Worm (Caenorhabditis elegans) whole organism, young adult: ENCODE results near the gene srw-54.
A peak's percentile ranks its signal among the peaks of the same experiment; 100 is the strongest.

Source experiments
- B0336.3 ChIP-seq: fragments of 200-800 bp; sonication (Bioruptor generic); IDR thresholded peaks from 2 replicates; pipeline ENCODE4 v1.3.6; 2022; ENCODE audit warnings: missing genetic modification characterization, missing compliant biosample characterization
- C17E4.6 ChIP-seq: fragments of 200-800 bp; sonication (Bioruptor generic); IDR thresholded peaks from 2 replicates; pipeline ENCODE4 v1.3.6; 2022; ENCODE audit warnings: missing genetic modification reagents, missing genetic modification characterization, missing compliant biosample characterization
- F55B11.4 ChIP-seq: sonication (generic microtip); optimal IDR thresholded peaks from 2 replicates; lab custom pipeline; 2016; ENCODE audit warnings: missing compliant biosample characterization, missing genetic modification characterization, borderline replicate concordance; ENCODE audit not compliant: insufficient read depth
- K11D2.4 ChIP-seq: fragments of 200-800 bp; sonication (Bioruptor generic); IDR thresholded peaks from 2 replicates; pipeline ENCODE4 v1.3.6; 2022; ENCODE audit warnings: missing genetic modification reagents, missing genetic modification characterization, missing compliant biosample characterization
- Y56A3A.18 ChIP-seq: fragments of 200-800 bp; sonication (Bioruptor generic); IDR thresholded peaks from 2 replicates; pipeline ENCODE4 v1.3.6; 2022; ENCODE audit warnings: missing genetic modification reagents, missing genetic modification characterization, missing compliant biosample characterization
- Y67H2A.10 ChIP-seq: fragments of 200-800 bp; sonication (Bioruptor generic); conservative IDR thresholded peaks from 2 replicates; pipeline ENCODE4 v1.3.6; 2022; ENCODE audit warnings: missing genetic modification reagents, missing genetic modification characterization, missing compliant biosample characterization
- akir-1 ChIP-seq: fragments of 200-800 bp; sonication (Bioruptor generic); optimal IDR thresholded peaks from 2 replicates; lab custom pipeline; 2018; ENCODE audit warnings: mild to moderate bottlenecking, missing genetic modification characterization, moderate library complexity, missing compliant biosample characterization
- atf-7 ChIP-seq: sonication (generic microtip); optimal IDR thresholded peaks from 2 replicates; lab custom pipeline; 2017; ENCODE audit warnings: mild to moderate bottlenecking, missing genetic modification characterization, missing compliant biosample characterization
- athp-1 ChIP-seq: sonication (generic microtip); optimal IDR thresholded peaks from 2 replicates; lab custom pipeline; 2017; ENCODE audit warnings: mild to moderate bottlenecking, missing genetic modification characterization, missing compliant biosample characterization
- attf-3 ChIP-seq: fragments of 200-800 bp; sonication (Bioruptor generic); conservative IDR thresholded peaks from 2 replicates; pipeline ENCODE4 v1.3.6; 2022; ENCODE audit warnings: missing genetic modification reagents, missing genetic modification characterization, missing compliant biosample characterization
- attf-5 ChIP-seq: fragments of 200-800 bp; sonication (Bioruptor generic); optimal IDR thresholded peaks from 2 replicates; lab custom pipeline; 2018; ENCODE audit warnings: mild to moderate bottlenecking, missing genetic modification characterization, missing compliant biosample characterization
- ceh-100 ChIP-seq: fragments of 200-800 bp; sonication (Bioruptor generic); IDR thresholded peaks from 2 replicates; pipeline ENCODE4 v1.3.6; 2022; ENCODE audit warnings: missing genetic modification reagents, missing genetic modification characterization, missing compliant biosample characterization
- ceh-40 ChIP-seq: fragments of 200-800 bp; sonication (Bioruptor generic); IDR thresholded peaks from 2 replicates; pipeline ENCODE4 v1.3.6; 2022; ENCODE audit warnings: missing genetic modification characterization, missing compliant biosample characterization
- ceh-79 ChIP-seq: sonication (generic microtip); optimal IDR thresholded peaks from 2 replicates; lab custom pipeline; 2017; ENCODE audit warnings: mild to moderate bottlenecking, missing genetic modification characterization, missing compliant biosample characterization
- die-1 ChIP-seq: sonication (generic microtip); optimal IDR thresholded peaks from 2 replicates; lab custom pipeline; 2016; ENCODE audit warnings: missing genotype, mild to moderate bottlenecking, missing genetic modification characterization, missing compliant biosample characterization
- dpl-1 ChIP-seq: fragments of 150-350 bp; optimal IDR thresholded peaks from 2 replicates; lab custom pipeline; 2014; ENCODE audit warnings: missing biosample characterization, missing genetic modification reagents, missing genetic modification characterization
- efl-1 ChIP-seq: fragments of 150-350 bp; optimal IDR thresholded peaks from 2 replicates; lab custom pipeline; 2014; ENCODE audit warnings: missing biosample characterization, missing genetic modification reagents, missing genetic modification characterization
- egl-18 ChIP-seq: fragments of 200-800 bp; sonication (Bioruptor generic); IDR thresholded peaks from 2 replicates; pipeline ENCODE4 v1.3.6; 2022; ENCODE audit warnings: missing genetic modification reagents, missing genetic modification characterization, missing compliant biosample characterization
- hlh-26 ChIP-seq: fragments of 200-800 bp; sonication (Bioruptor generic); conservative IDR thresholded peaks from 2 replicates; pipeline ENCODE4 v1.3.6; 2022; ENCODE audit warnings: missing genetic modification reagents, missing genetic modification characterization, missing compliant biosample characterization
- hrde-1 ChIP-seq: sonication (generic microtip); optimal IDR thresholded peaks from 2 replicates; lab custom pipeline; 2016; ENCODE audit warnings: missing genetic modification characterization, mild to moderate bottlenecking, missing compliant biosample characterization, moderate library complexity, missing genotype, missing genetic modification reagents, borderline replicate concordance
- let-607 ChIP-seq, 2 experiments: fragments of 200-800 bp in 1 of 2; sonication (Bioruptor generic) in 1 of 2; sonication (generic microtip) in 1 of 2; optimal IDR thresholded peaks; 2 replicates each; lab custom pipeline; 2016 to 2018; ENCODE audit warnings: mild to moderate bottlenecking in 2 of 2, missing compliant biosample characterization in 2 of 2, missing genetic modification characterization in 2 of 2, moderate library complexity in 2 of 2, missing genotype in 1 of 2
- lir-1 ChIP-seq: fragments of 200-800 bp; sonication (Bioruptor generic); conservative IDR thresholded peaks from 2 replicates; pipeline ENCODE4 v1.3.6; 2022; ENCODE audit warnings: missing genetic modification reagents, missing genetic modification characterization, missing compliant biosample characterization
- madf-8 ChIP-seq: fragments of 200-800 bp; sonication (Bioruptor generic); conservative IDR thresholded peaks from 2 replicates; pipeline ENCODE4 v1.3.6; 2022; ENCODE audit warnings: missing genetic modification reagents, missing genetic modification characterization, missing compliant biosample characterization
- mel-28 ChIP-seq: sonication (generic microtip); optimal IDR thresholded peaks from 2 replicates; lab custom pipeline; 2016; ENCODE audit warnings: borderline replicate concordance, mild to moderate bottlenecking, missing genetic modification characterization, missing compliant biosample characterization
- nfya-1 ChIP-seq: sonication (generic microtip); optimal IDR thresholded peaks from 2 replicates; lab custom pipeline; 2017; ENCODE audit warnings: antibody characterized with exemption, missing compliant biosample characterization, missing genetic modification characterization, borderline replicate concordance; ENCODE audit not compliant: insufficient read depth
- nhr-120 ChIP-seq: fragments of 200-800 bp; sonication (Bioruptor generic); IDR thresholded peaks from 2 replicates; pipeline ENCODE4 v1.3.6; 2022; ENCODE audit warnings: missing genetic modification characterization, missing compliant biosample characterization
- pbrm-1 ChIP-seq: fragments of 200-800 bp; sonication (Bioruptor generic); IDR thresholded peaks from 2 replicates; pipeline ENCODE4 v1.3.6; 2022; ENCODE audit warnings: missing genetic modification reagents, missing genetic modification characterization, missing compliant biosample characterization
- rcor-1 ChIP-seq: fragments of 200-800 bp; sonication (Bioruptor generic); IDR thresholded peaks from 2 replicates; pipeline ENCODE4 v1.3.6; 2022; ENCODE audit warnings: missing genetic modification reagents, missing genetic modification characterization, missing compliant biosample characterization
- repo-1 ChIP-seq: sonication (generic microtip); optimal IDR thresholded peaks from 2 replicates; lab custom pipeline; 2017; ENCODE audit warnings: mild to moderate bottlenecking, missing genetic modification characterization, missing compliant biosample characterization
- sdz-38 ChIP-seq: sonication (generic microtip); optimal IDR thresholded peaks from 2 replicates; lab custom pipeline; 2016; ENCODE audit warnings: missing genotype, missing genetic modification characterization, missing compliant biosample characterization
- snpc-4 ChIP-seq, 5 experiments: fragments of 150-350 bp in 1 of 5; sonication (generic microtip) in 4 of 5; optimal IDR thresholded peaks; 2 replicates each; lab custom pipeline; 2014 to 2018; ENCODE audit warnings: missing genetic modification characterization in 5 of 5, missing biosample characterization in 3 of 5, antibody characterized with exemption in 2 of 5, mild to moderate bottlenecking in 2 of 5, missing compliant biosample characterization in 2 of 5, missing genotype in 2 of 5, moderate library complexity in 2 of 5, missing genetic modification reagents in 1 of 5
- zfh-2 ChIP-seq: fragments of 200-800 bp; sonication (Bioruptor generic); conservative IDR thresholded peaks from 2 replicates; pipeline ENCODE4 v1.3.6; 2022; ENCODE audit warnings: missing genetic modification reagents, missing genetic modification characterization, missing compliant biosample characterization
- ztf-25 ChIP-seq: fragments of 200-800 bp; sonication (Bioruptor generic); IDR thresholded peaks from 2 replicates; pipeline ENCODE4 v1.3.6; 2022; ENCODE audit warnings: missing genetic modification reagents, missing genetic modification characterization, missing compliant biosample characterization
- ztf-3 ChIP-seq: fragments of 200-800 bp; sonication (Bioruptor generic); optimal IDR thresholded peaks from 2 replicates; lab custom pipeline; 2018; ENCODE audit warnings: mild to moderate bottlenecking, missing genetic modification characterization, missing compliant biosample characterization

srw-54 gene

DNA sequence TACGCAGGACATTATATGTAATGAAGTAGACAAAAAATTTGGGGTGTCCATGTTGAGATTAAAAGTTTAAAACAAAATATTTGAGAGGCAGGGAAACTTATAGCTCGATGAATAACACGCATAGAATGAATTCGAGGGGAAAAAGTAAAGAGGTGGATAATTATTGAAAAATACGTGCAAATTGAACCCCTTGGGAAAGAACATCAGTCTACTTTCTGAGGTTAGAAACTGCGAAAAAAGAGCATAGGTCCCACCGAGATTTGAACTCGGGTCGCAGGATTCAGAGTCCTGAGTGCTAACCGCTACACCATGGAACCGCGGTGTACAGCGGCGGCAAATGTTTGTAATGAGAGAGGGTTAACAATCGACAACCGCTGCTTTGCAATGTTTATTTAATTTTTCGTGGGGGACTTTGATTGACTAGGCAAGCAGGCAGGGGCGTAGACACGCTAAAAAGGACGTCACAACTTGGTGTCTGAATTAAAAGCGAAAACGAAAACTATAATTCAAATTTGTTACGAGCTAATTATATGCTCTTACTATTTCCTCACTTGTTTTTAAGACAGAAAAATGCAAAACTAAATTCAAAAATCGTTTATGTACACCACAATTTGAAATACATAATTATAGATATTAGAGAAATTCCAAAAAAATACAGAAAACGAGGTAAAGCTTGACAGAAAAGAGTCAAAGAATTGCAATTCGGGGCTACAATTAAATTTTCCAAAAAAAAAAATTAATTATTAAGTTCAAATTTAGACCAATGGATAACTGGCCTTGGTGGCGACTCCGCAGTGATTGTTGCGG, 18.9 kb upstream of the srw-54 start, which contains the start of gene srh-269 (continued):
- TF ChIP-seq hlh-26 (GFP tag; lab: Robert Waterston, UW) (no peak), akir-1 (GFP tag; lab: Kevin White, UChicago) (no peak), rcor-1 (GFP tag; lab: Robert Waterston, UW) (peak; percentile 69), nfya-1 (tag; lab: Kevin White, UChicago) (no peak), mel-28 (peak; percentile 13), C17E4.6 (GFP tag; lab: Robert Waterston, UW) (peak; percentile 64; the same call in 1 of the 2 replicates), efl-1 (GFP tag; lab: Kevin White, UChicago) (no peak), attf-5 (GFP tag; lab: Kevin White, UChicago) (peak; percentile 53), madf-8 (GFP tag; lab: Robert Waterston, UW) (0 out of 2 replicates have a peak, but pooled peaks have one; percentile 17), sdz-38 (no peak), B0336.3 (peak; percentile 92), ztf-3 (GFP tag; lab: Kevin White, UChicago) (no peak), nhr-120 (GFP tag; lab: Robert Waterston, UW) (0 out of 2 replicates have a peak, but pooled peaks have one; percentile 76), egl-18 (GFP tag; lab: Robert Waterston, UW) (no peak), Y56A3A.18 (peak; percentile 98), atf-7 (tag; lab: Kevin White, UChicago) (peak; percentile 90), repo-1 (tag; lab: Kevin White, UChicago) (peak; percentile 94), dpl-1 (GFP tag; lab: Kevin White, UChicago) (peak; percentile 32), pbrm-1 (GFP tag; lab: Robert Waterston, UW) (peak; percentile 86), Y67H2A.10 (GFP tag; lab: Robert Waterston, UW) (peak; percentile 60; the same call in 1 of the 2 replicates), let-607 (tag; optimal IDR thresholded peaks at IDR 0.05; lab: Kevin White, UChicago) (peak; percentile 57 to 68), hrde-1 (tag; lab: Kevin White, UChicago) (peak; percentile 7), athp-1 (tag; lab: Kevin White, UChicago) (peak; percentile 58), ceh-79 (tag; lab: Kevin White, UChicago) (peak; percentile 93), F55B11.4 (tag; lab: Kevin White, UChicago) (no peak), zfh-2 (GFP tag; lab: Robert Waterston, UW) (peak; percentile 46; the same call in 1 of the 2 replicates), ceh-40 (GFP tag; lab: Robert Waterston, UW) (no peak), lir-1 (peak; percentile 63), K11D2.4 (peak; percentile 88), ceh-100 (GFP tag; lab: Robert Waterston, UW) (peak; percentile 75), ztf-25 (GFP tag; lab: Robert Waterston, UW) (peak; percentile 90), attf-3 (GFP tag; lab: Robert Waterston, UW) (no peak), snpc-4 (GFP tag; optimal IDR thresholded peaks at IDR 0.05; lab: Kevin White, UChicago) (peak; percentile 51), snpc-4 (tag; optimal IDR thresholded peaks at IDR 0.05; lab: Kevin White, UChicago) (peak; percentile 30 to 86 (median 58)), die-1 (tag; lab: Kevin White, UChicago) (peak; percentile 85)
